Worm (Caenorhabditis elegans) whole organism, L1 larva: ENCODE data around the gene sulp-5.
A peak's percentile ranks its signal among the peaks of the same experiment; 100 is the strongest.

Experiments
- C04F5.9 ChIP-seq: sonication (generic microtip); optimal IDR thresholded peaks from 2 replicates; lab custom pipeline; 2016; ENCODE audit warnings: missing genetic modification characterization, missing compliant biosample characterization
- C16A3.4 ChIP-seq: fragments of 150-350 bp; optimal IDR thresholded peaks from 2 replicates; lab custom pipeline; 2014; ENCODE audit warnings: missing biosample characterization, missing genetic modification characterization
- aly-2 ChIP-seq: fragments of 150-350 bp; optimal IDR thresholded peaks from 2 replicates; lab custom pipeline; 2014; ENCODE audit warnings: missing biosample characterization, missing genetic modification characterization
- ama-1 ChIP-seq: fragments of 150-350 bp; optimal IDR thresholded peaks from 2 replicates; lab custom pipeline; 2014
- blmp-1 ChIP-seq: fragments of 150-350 bp; optimal IDR thresholded peaks from 2 replicates; lab custom pipeline; 2014; ENCODE audit warnings: missing biosample characterization, missing genetic modification characterization
- ceh-8 ChIP-seq: fragments of 200-800 bp; sonication (Bioruptor generic); optimal IDR thresholded peaks from 2 replicates; lab custom pipeline; 2018; ENCODE audit warnings: mild to moderate bottlenecking, missing genetic modification characterization, moderate library complexity, missing compliant biosample characterization
- ceh-88 ChIP-seq: fragments of 200-800 bp; sonication (Bioruptor generic); IDR thresholded peaks from 2 replicates; pipeline ENCODE4 v1.3.6; 2022; ENCODE audit warnings: missing genetic modification characterization, missing compliant biosample characterization
- ces-1 ChIP-seq: fragments of 150-350 bp; optimal IDR thresholded peaks from 2 replicates; lab custom pipeline; 2014; ENCODE audit warnings: missing biosample characterization, missing genetic modification reagents, missing genetic modification characterization
- dpl-1 ChIP-seq, 3 experiments: fragments of 150-350 bp in 2 of 3; sonication (generic microtip) in 1 of 3; optimal IDR thresholded peaks; 2 replicates each; lab custom pipeline; 2014 to 2017; ENCODE audit warnings: missing biosample characterization in 3 of 3, missing genetic modification characterization in 3 of 3, missing genetic modification reagents in 3 of 3
- efl-1 ChIP-seq, 4 experiments: fragments of 150-350 bp; optimal IDR thresholded peaks in 3 of 4; peaks in 1 of 4; 1 replicate in 1 of 4; 2 replicates in 3 of 4; lab custom pipeline; 2014; ENCODE audit warnings: missing biosample characterization in 2 of 4, missing genetic modification characterization in 2 of 4, missing genetic modification reagents in 2 of 4
- elt-2 ChIP-seq: sonication (generic microtip); optimal IDR thresholded peaks from 2 replicates; lab custom pipeline; 2016; ENCODE audit warnings: missing genetic modification characterization, mild to moderate bottlenecking, inconsistent platforms, missing compliant biosample characterization, missing genetic modification reagents
- elt-3 ChIP-seq, 6 experiments: fragments of 150-350 bp in 1 of 6; sonication (generic microtip); optimal IDR thresholded peaks; 2 replicates each; lab custom pipeline; 2017 to 2018; ENCODE audit warnings: missing biosample characterization in 6 of 6, missing genetic modification characterization in 6 of 6, inconsistent platforms in 1 of 6
- ets-5 ChIP-seq: fragments of 200-800 bp; sonication (Bioruptor generic); IDR thresholded peaks from 2 replicates; pipeline ENCODE4 v1.3.6; 2022; ENCODE audit warnings: missing genetic modification characterization, missing compliant biosample characterization
- hlh-17 ChIP-seq: fragments of 200-800 bp; sonication (Bioruptor generic); optimal IDR thresholded peaks from 2 replicates; lab custom pipeline; 2018; ENCODE audit warnings: missing genetic modification characterization, mild to moderate bottlenecking, missing compliant biosample characterization, moderate library complexity, borderline replicate concordance
- irx-1 ChIP-seq: sonication (generic microtip); optimal IDR thresholded peaks from 2 replicates; lab custom pipeline; 2016; ENCODE audit warnings: missing genetic modification characterization, missing compliant biosample characterization
- isw-1 ChIP-seq: fragments of 200-800 bp; sonication (Bioruptor generic); IDR thresholded peaks from 2 replicates; pipeline ENCODE4 v1.3.6; 2022; ENCODE audit warnings: missing genetic modification characterization, missing compliant biosample characterization
- lin-13 ChIP-seq: fragments of 150-350 bp; optimal IDR thresholded peaks from 2 replicates; lab custom pipeline; 2014; ENCODE audit warnings: missing biosample characterization, missing genetic modification reagents, missing genetic modification characterization
- lin-14 ChIP-seq: fragments of 200-800 bp; sonication (Bioruptor generic); optimal IDR thresholded peaks from 2 replicates; lab custom pipeline; 2018; ENCODE audit warnings: mild to moderate bottlenecking, missing genetic modification characterization, moderate library complexity, missing compliant biosample characterization
- lin-15B ChIP-seq: fragments of 150-350 bp; sonication (generic microtip); optimal IDR thresholded peaks from 3 replicates; lab custom pipeline; 2014; ENCODE audit warnings: missing biosample characterization, missing genetic modification characterization
- lin-35 ChIP-seq, 2 experiments: fragments of 150-350 bp; optimal IDR thresholded peaks; 2 replicates each; lab custom pipeline; 2014; ENCODE audit warnings: missing biosample characterization in 2 of 2, missing genetic modification characterization in 2 of 2, missing genetic modification reagents in 2 of 2
- lin-39 ChIP-seq: fragments of 150-350 bp; optimal IDR thresholded peaks from 2 replicates; lab custom pipeline; 2014; ENCODE audit warnings: missing biosample characterization, missing genetic modification reagents, missing genetic modification characterization
- lir-3 ChIP-seq: sonication (generic microtip); optimal IDR thresholded peaks from 2 replicates; lab custom pipeline; 2016; ENCODE audit warnings: mild to moderate bottlenecking, missing genetic modification characterization, moderate library complexity, missing compliant biosample characterization; ENCODE audit not compliant: poor library complexity
- lsy-2 ChIP-seq, 2 experiments: fragments of 150-350 bp; optimal IDR thresholded peaks; 2 replicates each; lab custom pipeline; 2014; ENCODE audit warnings: missing biosample characterization in 2 of 2, missing genetic modification characterization in 2 of 2
- mdl-1 ChIP-seq, 2 experiments: fragments of 150-350 bp; optimal IDR thresholded peaks; 2 replicates each; lab custom pipeline; 2014 to 2017; ENCODE audit warnings: missing biosample characterization in 2 of 2, missing genetic modification characterization in 2 of 2, inconsistent platforms in 1 of 2
- nhr-19 ChIP-seq: fragments of 200-800 bp; sonication (Bioruptor generic); conservative IDR thresholded peaks from 2 replicates; pipeline ENCODE4 v1.3.6; 2022; ENCODE audit warnings: missing genetic modification characterization, missing compliant biosample characterization
- nhr-20 ChIP-seq: sonication (generic microtip); optimal IDR thresholded peaks from 2 replicates; lab custom pipeline; 2016; ENCODE audit warnings: mild to moderate bottlenecking, missing genetic modification characterization, missing compliant biosample characterization
- nhr-47 ChIP-seq: sonication (generic microtip); optimal IDR thresholded peaks from 2 replicates; lab custom pipeline; 2016; ENCODE audit warnings: mild to moderate bottlenecking, missing genetic modification characterization, moderate library complexity, missing compliant biosample characterization
- nhr-71 ChIP-seq: sonication (generic microtip); optimal IDR thresholded peaks from 2 replicates; lab custom pipeline; 2016; ENCODE audit warnings: mild to moderate bottlenecking, missing genetic modification characterization, moderate library complexity, missing compliant biosample characterization
- nhr-76 ChIP-seq: sonication (generic microtip); optimal IDR thresholded peaks from 2 replicates; lab custom pipeline; 2017; ENCODE audit warnings: missing biosample characterization, missing genetic modification characterization
- nhr-77 ChIP-seq: fragments of 150-350 bp; optimal IDR thresholded peaks from 2 replicates; lab custom pipeline; 2014; ENCODE audit warnings: missing biosample characterization, missing genetic modification characterization
- nhr-85 ChIP-seq: sonication (generic microtip); peaks from one replicate; lab custom pipeline; 2016; ENCODE audit warnings: missing genetic modification characterization, inconsistent platforms, missing compliant biosample characterization
- nhr-90 ChIP-seq: sonication (generic microtip); optimal IDR thresholded peaks from 2 replicates; lab custom pipeline; 2016; ENCODE audit warnings: mild to moderate bottlenecking, missing genetic modification characterization, missing compliant biosample characterization; ENCODE audit not compliant: poor library complexity
- pag-3 ChIP-seq: sonication (generic microtip); optimal IDR thresholded peaks from 2 replicates; lab custom pipeline; 2017; ENCODE audit warnings: missing genetic modification characterization, mild to moderate bottlenecking, missing compliant biosample characterization, antibody characterized with exemption, borderline replicate concordance; ENCODE audit not compliant: insufficient read depth
- pax-3 ChIP-seq: fragments of 200-800 bp; sonication (Bioruptor generic); optimal IDR thresholded peaks from 2 replicates; lab custom pipeline; 2018; ENCODE audit warnings: mild to moderate bottlenecking, missing genetic modification characterization, moderate library complexity, missing compliant biosample characterization
- rnt-1 ChIP-seq: sonication (generic microtip); optimal IDR thresholded peaks from 2 replicates; lab custom pipeline; 2016; ENCODE audit warnings: mild to moderate bottlenecking, missing genetic modification characterization, moderate library complexity, missing compliant biosample characterization
- skn-1 ChIP-seq: fragments of 150-350 bp; optimal IDR thresholded peaks from 2 replicates; lab custom pipeline; 2014; ENCODE audit warnings: missing biosample characterization, missing genetic modification characterization
- snu-23 ChIP-seq: sonication (generic microtip); optimal IDR thresholded peaks from 2 replicates; lab custom pipeline; 2016; ENCODE audit warnings: missing genetic modification characterization, missing compliant biosample characterization
- tbx-2 ChIP-seq: sonication (generic microtip); optimal IDR thresholded peaks from 2 replicates; lab custom pipeline; 2016; ENCODE audit warnings: missing genetic modification characterization, missing compliant biosample characterization
- tlp-1 ChIP-seq: fragments of 150-350 bp; optimal IDR thresholded peaks from 2 replicates; lab custom pipeline; 2014; ENCODE audit warnings: missing biosample characterization, missing genetic modification characterization
- xbp-1 ChIP-seq: sonication (generic microtip); optimal IDR thresholded peaks from 2 replicates; lab custom pipeline; 2016; ENCODE audit warnings: missing genetic modification characterization, missing compliant biosample characterization

Gene sulp-5

DNA sequence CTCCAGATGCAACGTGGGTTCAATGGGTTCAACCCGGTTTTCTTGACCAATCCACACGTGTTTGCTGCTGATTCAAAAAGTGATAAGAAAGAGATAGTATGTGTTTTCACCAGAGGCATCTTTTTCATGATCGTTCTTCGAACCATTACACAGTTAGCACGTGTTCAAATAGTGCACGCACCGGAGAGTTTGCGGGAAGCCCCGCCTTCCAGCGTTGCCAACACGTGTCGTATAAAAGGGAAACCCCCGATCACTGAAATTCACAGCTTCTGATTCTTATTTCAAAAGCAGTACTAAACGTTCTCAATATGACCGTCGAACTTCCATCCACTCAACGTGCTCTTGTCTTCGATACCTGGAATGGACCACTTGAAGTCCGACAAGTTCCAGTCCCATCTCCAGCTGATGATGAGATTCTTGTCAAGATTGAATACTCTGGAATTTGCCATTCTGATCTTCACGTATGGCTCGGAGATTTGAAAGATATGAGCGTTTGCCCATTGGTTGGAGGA lies 8.2 kb downstream of the sulp-5 start, which contains the start of gene adh-1 (continued):
- peak; percentile 47 for TF ChIP-seq pag-3 (tag; lab: Kevin White, UChicago)
- TF ChIP-seq tlp-1 (tag; lab: Kevin White, UChicago) = no peak
- TF ChIP-seq nhr-76 (tag; lab: Kevin White, UChicago) = no peak
- TF ChIP-seq nhr-19 (GFP tag; lab: Robert Waterston, UW) = peak; percentile 99
- no peak for TF ChIP-seq ces-1 (GFP tag; lab: Kevin White, UChicago)
- TF ChIP-seq lin-35 (GFP tag; optimal IDR thresholded peaks at IDR 0.05; lab: Kevin White, UChicago) = peak; percentile 37 to 68
- TF ChIP-seq isw-1 = no peak
- TF ChIP-seq xbp-1 (tag; lab: Kevin White, UChicago) = peak; percentile 61
- TF ChIP-seq irx-1 (tag; lab: Kevin White, UChicago) = peak; percentile 77
- peak; percentile 76 for TF ChIP-seq C16A3.4 (tag; lab: Kevin White, UChicago)
- peak; percentile 75 for TF ChIP-seq elt-2 (tag; lab: Kevin White, UChicago)
- TF ChIP-seq ama-1 (lab: Kevin White, UChicago) = peak; percentile 95
- TF ChIP-seq ceh-8 (GFP tag; lab: Kevin White, UChicago) = no peak
- peak; percentile 97 for TF ChIP-seq nhr-20 (tag; lab: Kevin White, UChicago)
- TF ChIP-seq, all 84 proteins: peak for 42

DNA sequence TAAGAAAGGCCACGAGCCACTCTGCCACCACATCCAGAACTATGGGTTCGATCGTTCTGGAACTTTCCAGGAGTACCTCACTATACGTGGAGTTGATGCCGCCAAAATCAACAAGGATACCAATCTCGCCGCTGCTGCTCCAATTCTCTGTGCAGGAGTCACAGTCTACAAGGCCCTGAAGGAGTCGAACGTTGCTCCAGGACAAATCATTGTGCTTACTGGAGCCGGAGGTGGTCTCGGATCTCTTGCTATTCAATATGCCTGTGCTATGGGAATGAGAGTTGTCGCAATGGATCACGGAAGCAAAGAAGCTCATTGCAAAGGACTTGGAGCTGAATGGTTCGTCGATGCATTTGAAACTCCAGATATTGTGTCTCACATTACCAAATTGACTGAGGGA lies 8.8 kb downstream of the sulp-5 start:
- TF ChIP-seq efl-1 (optimal IDR thresholded peaks at IDR 0.05; lab: Kevin White, UChicago) (no peak), efl-1 (GFP tag; optimal IDR thresholded peaks at IDR 0.05 in 1 of 2; lab: Kevin White, UChicago) (peak in 1 of 2 experiments; percentile 91), lin-15B (tag; lab: Kevin White, UChicago) (no peak), hlh-17 (GFP tag; lab: Kevin White, UChicago) (no peak), nhr-47 (tag; lab: Kevin White, UChicago) (peak; percentile 9), lin-13 (GFP tag; lab: Kevin White, UChicago) (no peak), ama-1 (lab: Kevin White, UChicago) (peak; percentile 93), aly-2 (no peak)

DNA sequence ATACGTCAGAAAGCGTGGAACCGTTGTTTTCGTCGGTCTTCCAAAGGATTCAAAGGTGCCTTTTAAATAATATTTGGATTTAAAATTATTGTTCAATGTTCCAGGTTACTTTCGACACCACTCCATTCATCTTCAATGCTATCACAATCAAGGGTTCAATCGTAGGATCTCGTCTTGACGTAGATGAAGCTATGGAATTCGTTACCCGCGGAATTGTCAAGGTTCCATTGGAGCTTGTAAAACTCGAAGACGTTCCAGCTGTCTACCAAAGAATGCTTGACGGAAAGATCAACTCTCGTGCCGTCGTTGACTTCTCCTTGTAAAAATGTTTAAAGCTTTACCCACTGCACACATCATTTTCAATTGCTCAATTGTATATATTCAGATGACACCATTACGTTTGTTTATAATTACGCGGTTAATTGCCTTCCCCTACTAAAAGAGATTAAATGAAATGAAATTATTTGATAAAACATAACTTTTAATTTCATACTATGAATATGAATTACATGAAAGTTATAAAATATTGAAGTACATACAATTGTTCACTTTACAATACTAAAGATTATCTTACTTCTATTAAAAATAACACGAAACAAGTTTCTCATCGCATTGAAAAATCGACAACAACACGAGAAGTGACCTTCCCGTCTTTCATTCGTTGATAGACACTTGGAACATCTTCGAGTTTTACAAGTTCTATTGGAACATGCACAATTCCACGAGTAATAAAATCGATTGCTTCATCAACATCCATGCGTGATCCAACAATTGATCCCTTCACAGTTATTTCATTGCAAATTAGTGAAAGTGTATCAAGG lies 9.5 kb downstream of the sulp-5 start:
- TF ChIP-seq nhr-20 (tag; lab: Kevin White, UChicago) (peak; percentile 40), nhr-90 (tag; lab: Kevin White, UChicago) (peak; percentile 60), lsy-2 (tag; optimal IDR thresholded peaks at IDR 0.05; lab: Kevin White, UChicago) (peak in 1 of 2 experiments; percentile 54), dpl-1 (GFP tag; optimal IDR thresholded peaks at IDR 0.05; lab: Kevin White, UChicago) (peak; percentile 12 to 37 (median 16)), efl-1 (optimal IDR thresholded peaks at IDR 0.05; lab: Kevin White, UChicago) (peak in 1 of 2 experiments; percentile 18), efl-1 (GFP tag; optimal IDR thresholded peaks at IDR 0.05 in 1 of 2; lab: Kevin White, UChicago) (peak in 1 of 2 experiments; percentile 93), nhr-47 (tag; lab: Kevin White, UChicago) (no peak), lin-14 (GFP tag; lab: Kevin White, UChicago) (peak; percentile 62), nhr-77 (tag; lab: Kevin White, UChicago) (no peak), rnt-1 (peak; percentile 83), aly-2 (peak; percentile 77), pax-3 (tag; lab: Kevin White, UChicago) (peak; percentile 50), elt-3 (tag; optimal IDR thresholded peaks at IDR 0.05; lab: Kevin White, UChicago) (peak in 1 of 6 experiments; percentile 3), ets-5 (no peak), lin-35 (GFP tag; optimal IDR thresholded peaks at IDR 0.05; lab: Kevin White, UChicago) (peak in 1 of 2 experiments; percentile 50), skn-1 (tag; lab: Kevin White, UChicago) (peak; percentile 7), irx-1 (tag; lab: Kevin White, UChicago) (peak; percentile 51), nhr-19 (GFP tag; lab: Robert Waterston, UW) (peak; percentile 72), ceh-88 (GFP tag; lab: Robert Waterston, UW) (peak; percentile 65), lin-39 (tag; lab: Kevin White, UChicago) (peak; percentile 40), nhr-85 (peak; percentile 74), mdl-1 (tag; optimal IDR thresholded peaks at IDR 0.05; lab: Kevin White, UChicago) (no peak), isw-1 (no peak), ama-1 (lab: Kevin White, UChicago) (peak; percentile 94), snu-23 (GFP tag; lab: Kevin White, UChicago) (peak; percentile 62), C04F5.9 (tag; lab: Kevin White, UChicago) (peak; percentile 44), nhr-71 (peak; percentile 53), tbx-2 (tag; lab: Kevin White, UChicago) (peak; percentile 56), lir-3 (tag; lab: Kevin White, UChicago) (peak; percentile 13), pag-3 (tag; lab: Kevin White, UChicago) (no peak), blmp-1 (peak; percentile 11), C16A3.4 (tag; lab: Kevin White, UChicago) (peak; percentile 61)
